Worm (Caenorhabditis elegans): ENCODE results near the gene rsa-2.

rsa-2 gene

ce11 chrIII:11090870-11091386, 27.6 kb downstream of the rsa-2 start (continued):
- peak; percentile 0 for TF ChIP-seq nhr-90 (tag; optimal IDR thresholded peaks at IDR 0.05)
- TF ChIP-seq unc-130 (GFP tag; optimal IDR thresholded peaks at IDR 0.05), result no peak
- TF ChIP-seq Y56A3A.18 (GFP tag; IDR thresholded peaks at IDR 0.05), result no peak
- no peak for TF ChIP-seq lag-1 (GFP tag; IDR thresholded peaks at IDR 0.05)
- TF ChIP-seq let-526 (GFP tag; IDR thresholded peaks at IDR 0.05), result no peak
- peak; percentile 92 for TF ChIP-seq hmg-1.2 (GFP tag; IDR thresholded peaks at IDR 0.05)
- peak; percentile 85 for TF ChIP-seq him-1 (tag; optimal IDR thresholded peaks at IDR 0.05)
- TF ChIP-seq ceh-100 (GFP tag; IDR thresholded peaks at IDR 0.05), result peak; percentile 89
- peak; percentile 97 for TF ChIP-seq pbrm-1 (GFP tag; IDR thresholded peaks at IDR 0.05)
- peak; percentile 55; the same call in 1 of the 2 replicates for TF ChIP-seq aptf-2 (GFP tag; conservative IDR thresholded peaks at IDR 0.05)
- no peak for TF ChIP-seq dpl-1 (GFP tag; optimal IDR thresholded peaks at IDR 0.05)
- TF ChIP-seq Y95B8A.8 (GFP tag; IDR thresholded peaks at IDR 0.05), result peak; percentile 61; the same call in 1 of the 2 replicates
- peak; percentile 74 for TF ChIP-seq mcd-1 (GFP tag; IDR thresholded peaks at IDR 0.05)
- 0 out of 2 replicates have a peak, but pooled peaks have one; percentile 52 for TF ChIP-seq ceh-58 (GFP tag; IDR thresholded peaks at IDR 0.05)
- TF ChIP-seq hrde-1 (tag; optimal IDR thresholded peaks at IDR 0.05; ENCODE audit: borderline replicate concordance), result peak; percentile 83
- no peak for TF ChIP-seq F39B2.1 (GFP tag; IDR thresholded peaks at IDR 0.05)
- TF ChIP-seq mes-4 (tag; optimal IDR thresholded peaks at IDR 0.05), result peak; percentile 73
- peak; percentile 86 for TF ChIP-seq nfyb-1 (GFP tag; IDR thresholded peaks at IDR 0.05)
- TF ChIP-seq sptf-2 (GFP tag; optimal IDR thresholded peaks at IDR 0.05), result peak; percentile 31
- peak; percentile 88 for TF ChIP-seq hsf-1 (GFP tag; IDR thresholded peaks at IDR 0.05)
- no peak for TF ChIP-seq egl-18 (GFP tag; IDR thresholded peaks at IDR 0.05)
- peak; percentile 1 for TF ChIP-seq F57C9.4 (tag; optimal IDR thresholded peaks at IDR 0.05)
- 0 out of 2 replicates have a peak, but pooled peaks have one; percentile 63 for TF ChIP-seq hmg-20 (GFP tag; IDR thresholded peaks at IDR 0.05)
- peak; percentile 64 for TF ChIP-seq nhr-27 (tag; optimal IDR thresholded peaks at IDR 0.05)
- no peak for TF ChIP-seq ztf-18 (tag; optimal IDR thresholded peaks at IDR 0.05)
- TF ChIP-seq ztf-3 (GFP tag; optimal IDR thresholded peaks at IDR 0.05), result no peak
- TF ChIP-seq aptf-3 (GFP tag; IDR thresholded peaks at IDR 0.05), result 0 out of 2 replicates have a peak, but pooled peaks have one; percentile 92
- TF ChIP-seq tbx-9 (tag; optimal IDR thresholded peaks at IDR 0.05; ENCODE audit: borderline replicate concordance), result no peak
- TF ChIP-seq lsy-27 (tag; optimal IDR thresholded peaks at IDR 0.05; ENCODE audit: borderline replicate concordance, insufficient read depth), result no peak
- TF ChIP-seq F52B5.7 (tag; optimal IDR thresholded peaks at IDR 0.05), result peak; percentile 72
- TF ChIP-seq cebp-2 (GFP tag; IDR thresholded peaks at IDR 0.05), result 0 out of 2 replicates have a peak, but pooled peaks have one; percentile 66
- TF ChIP-seq T26A5.8 (tag; optimal IDR thresholded peaks at IDR 0.05), result peak; percentile 77
- TF ChIP-seq F55B11.4 (tag; optimal IDR thresholded peaks at IDR 0.05; ENCODE audit: borderline replicate concordance, insufficient read depth), result no peak
- TF ChIP-seq D2030.7 (GFP tag; IDR thresholded peaks at IDR 0.05), result peak; percentile 95
- 0 out of 2 replicates have a peak, but pooled peaks have one; percentile 35 for TF ChIP-seq ceh-40 (GFP tag; IDR thresholded peaks at IDR 0.05)
- peak; percentile 98 for TF ChIP-seq snpc-1.1 (tag; optimal IDR thresholded peaks at IDR 0.05; ENCODE audit: insufficient read depth)
- no peak for TF ChIP-seq sea-2 (GFP tag; IDR thresholded peaks at IDR 0.05)
- TF ChIP-seq athp-1 (tag; optimal IDR thresholded peaks at IDR 0.05), result peak; percentile 77
- TF ChIP-seq madf-10 (tag; optimal IDR thresholded peaks at IDR 0.05), result no peak
- TF ChIP-seq fkh-3 (tag; optimal IDR thresholded peaks at IDR 0.05), result peak; percentile 53
- TF ChIP-seq ceh-91 (GFP tag; IDR thresholded peaks at IDR 0.05), result peak; percentile 37; the same call in 1 of the 2 replicates
- peak; percentile 44 for TF ChIP-seq die-1 (tag; optimal IDR thresholded peaks at IDR 0.05)
- no peak for TF ChIP-seq nhr-179 (tag; optimal IDR thresholded peaks at IDR 0.05)
- peak; percentile 31 for TF ChIP-seq ceh-79 (tag; optimal IDR thresholded peaks at IDR 0.05)
- peak; percentile 86; the same call in 1 of the 2 replicates for TF ChIP-seq Y53G8AR.9 (GFP tag; conservative IDR thresholded peaks at IDR 0.05)
- no peak for TF ChIP-seq T07F8.4 (tag; optimal IDR thresholded peaks at IDR 0.05)
- peak; percentile 77 for TF ChIP-seq rcor-1 (GFP tag; IDR thresholded peaks at IDR 0.05)
- TF ChIP-seq lin-40 (tag; optimal IDR thresholded peaks at IDR 0.05), result no peak
